Fruit fly (Drosophila melanogaster) whole organism, embryonic: ENCODE measurements around the gene CG17359.
A peak's percentile ranks its signal among the peaks of the same experiment; 100 is the strongest.

Experiments used
- Atf3 ChIP-seq: fragments of 200-800 bp; sonication (Bioruptor generic); optimal IDR thresholded peaks from 3 replicates; lab custom pipeline; 2016; ENCODE audit warnings: missing biosample characterization, missing genetic modification characterization
- CG10321 ChIP-seq: fragments of 200-800 bp; sonication (Bioruptor generic); IDR thresholded peaks from 2 replicates; pipeline ENCODE4 v1.3.6; 2022; ENCODE audit warnings: missing biosample characterization, missing genetic modification characterization
- CG11456 ChIP-seq: fragments of 200-800 bp; sonication (Bioruptor generic); IDR thresholded peaks from 3 replicates; pipeline ENCODE4 v1.3.6; 2022; ENCODE audit warnings: missing biosample characterization, missing genetic modification characterization
- CG12219 ChIP-seq: fragments of 200-800 bp; sonication (Bioruptor generic); optimal IDR thresholded peaks from 3 replicates; lab custom pipeline; 2018; ENCODE audit warnings: missing biosample characterization, mild to moderate bottlenecking, missing genetic modification characterization
- CG12659 ChIP-seq: fragments of 200-800 bp; sonication (Bioruptor generic); optimal IDR thresholded peaks from 3 replicates; lab custom pipeline; 2017; ENCODE audit warnings: mild to moderate bottlenecking, missing biosample characterization, missing genetic modification reagents, missing genetic modification characterization
- CG15514 ChIP-seq: fragments of 200-800 bp; sonication (Bioruptor generic); optimal IDR thresholded peaks from 3 replicates; lab custom pipeline; 2017; ENCODE audit warnings: missing biosample characterization, missing genetic modification characterization, mild to moderate bottlenecking, moderate library complexity, missing genetic modification reagents
- CG1602 ChIP-seq: fragments of 200-800 bp; sonication (Bioruptor generic); optimal IDR thresholded peaks from 3 replicates; lab custom pipeline; 2016; ENCODE audit warnings: missing biosample characterization, missing genetic modification characterization
- CG17568 ChIP-seq: fragments of 200-800 bp; sonication (Bioruptor generic); optimal IDR thresholded peaks from 2 replicates; lab custom pipeline; 2018; ENCODE audit warnings: missing biosample characterization, mild to moderate bottlenecking, missing genetic modification characterization, moderate library complexity
- CG18262 ChIP-seq: fragments of 200-800 bp; optimal IDR thresholded peaks from 3 replicates; lab custom pipeline; 2019; ENCODE audit warnings: missing biosample characterization, mild to moderate bottlenecking, missing genetic modification characterization, moderate library complexity
- CG18599 ChIP-seq: fragments of 200-800 bp; sonication (Bioruptor generic); optimal IDR thresholded peaks from 3 replicates; lab custom pipeline; 2017; ENCODE audit warnings: missing biosample characterization, missing genetic modification characterization, mild to moderate bottlenecking, moderate library complexity, missing genetic modification reagents
- CG18619 ChIP-seq: fragments of 200-800 bp; sonication (Bioruptor generic); optimal IDR thresholded peaks from 3 replicates; lab custom pipeline; 2017; ENCODE audit warnings: missing biosample characterization, mild to moderate bottlenecking, missing genetic modification characterization
- CG32532 ChIP-seq: fragments of 200-800 bp; sonication (Bioruptor generic); IDR thresholded peaks from 2 replicates; pipeline ENCODE4 v1.3.6; 2022; ENCODE audit warnings: missing biosample characterization, missing genetic modification characterization
- CG3281 ChIP-seq: fragments of 200-800 bp; sonication (Bioruptor generic); optimal IDR thresholded peaks from 3 replicates; lab custom pipeline; 2017; ENCODE audit warnings: missing biosample characterization, mild to moderate bottlenecking, missing genetic modification characterization
- CG3726 ChIP-seq: fragments of 200-800 bp; sonication (Bioruptor generic); IDR thresholded peaks from 3 replicates; pipeline ENCODE4, ENCODE4 v1.3.6; 2022; ENCODE audit warnings: missing biosample characterization, missing genetic modification characterization
- CG3847 ChIP-seq: fragments of 200-800 bp; sonication (Bioruptor generic); IDR thresholded peaks from 2 replicates; pipeline ENCODE4 v1.3.6; 2022; ENCODE audit warnings: missing biosample characterization, missing genetic modification characterization
- CG4360 ChIP-seq: fragments of 200-800 bp; sonication (Bioruptor generic); IDR thresholded peaks from 2 replicates; pipeline ENCODE4 v1.3.6; 2022; ENCODE audit warnings: missing biosample characterization, missing genetic modification characterization
- CG4617 ChIP-seq: fragments of 200-800 bp; sonication (Bioruptor generic); optimal IDR thresholded peaks from 3 replicates; lab custom pipeline; 2016; ENCODE audit warnings: missing biosample characterization, missing genetic modification characterization, borderline replicate concordance
- CG4820 ChIP-seq: fragments of 200-800 bp; sonication (Bioruptor generic); optimal IDR thresholded peaks from 3 replicates; lab custom pipeline; 2016; ENCODE audit warnings: missing biosample characterization, missing genetic modification characterization
- CG6689 ChIP-seq: fragments of 200-800 bp; sonication (Bioruptor generic); IDR thresholded peaks from 2 replicates; pipeline ENCODE4 v1.3.6; 2022; ENCODE audit warnings: missing biosample characterization, missing genetic modification characterization
- CG7786 ChIP-seq: fragments of 200-800 bp; sonication (Bioruptor generic); optimal IDR thresholded peaks from 2 replicates; lab custom pipeline; 2016; ENCODE audit warnings: missing biosample characterization, missing genetic modification characterization
- CG7839 ChIP-seq: fragments of 200-800 bp; sonication (Bioruptor generic); optimal IDR thresholded peaks from 3 replicates; lab custom pipeline; 2018; ENCODE audit warnings: missing biosample characterization, mild to moderate bottlenecking, missing genetic modification characterization, moderate library complexity
- CG8944 ChIP-seq: fragments of 200-800 bp; sonication (Bioruptor generic); optimal IDR thresholded peaks from 3 replicates; lab custom pipeline; 2016; ENCODE audit warnings: missing biosample characterization, missing genetic modification characterization
- CG9932 ChIP-seq: fragments of 200-800 bp; sonication (Bioruptor generic); IDR thresholded peaks from 2 replicates; pipeline ENCODE4 v1.3.6; 2022; ENCODE audit warnings: missing biosample characterization, missing genetic modification characterization
- Dbx ChIP-seq: fragments of 200-800 bp; sonication (Bioruptor generic); IDR thresholded peaks from 3 replicates; pipeline ENCODE4 v1.3.6; 2022; ENCODE audit warnings: missing biosample characterization, missing genetic modification characterization
- Dfd ChIP-seq, 2 experiments: fragments of >200 bp; optimal IDR thresholded peaks; 2 replicates each; lab custom pipeline; 2017; ENCODE audit warnings: missing biosample characterization in 2 of 2, missing genetic modification characterization in 2 of 2
- Drgx ChIP-seq: fragments of 200-800 bp; sonication (Bioruptor generic); IDR thresholded peaks from 2 replicates; pipeline ENCODE4 v1.3.6; 2022; ENCODE audit warnings: missing biosample characterization, missing genetic modification characterization
- Lpt ChIP-seq: fragments of >200 bp; optimal IDR thresholded peaks from 2 replicates; lab custom pipeline; 2018; ENCODE audit warnings: missing biosample characterization, missing genetic modification characterization
- Mes4 ChIP-seq: fragments of 200-800 bp; sonication (Bioruptor generic); optimal IDR thresholded peaks from 2 replicates; lab custom pipeline; 2016; ENCODE audit warnings: missing biosample characterization, missing genetic modification characterization
- Opbp ChIP-seq: fragments of 200-800 bp; sonication (Bioruptor generic); IDR thresholded peaks from 3 replicates; pipeline ENCODE4 v1.3.6; 2022; ENCODE audit warnings: missing biosample characterization, missing genetic modification characterization; ENCODE audit not compliant: partially characterized antibody
- Sin3A ChIP-seq: fragments of >200 bp; optimal IDR thresholded peaks from 2 replicates; lab custom pipeline; 2018
- Six4 ChIP-seq: fragments of 200-800 bp; sonication (Bioruptor generic); optimal IDR thresholded peaks from 2 replicates; lab custom pipeline; 2016; ENCODE audit warnings: missing biosample characterization, missing genetic modification characterization
- amos ChIP-seq: fragments of 200-800 bp; sonication (Bioruptor generic); IDR thresholded peaks from 2 replicates; pipeline ENCODE4 v1.3.6; 2022; ENCODE audit warnings: missing biosample characterization, missing genetic modification characterization; ENCODE audit not compliant: partially characterized antibody
- ap ChIP-seq: fragments of 200-800 bp; sonication (Bioruptor generic); IDR thresholded peaks from 2 replicates; pipeline ENCODE4 v1.3.6; 2022; ENCODE audit warnings: missing biosample characterization, missing genetic modification characterization
- da ChIP-seq: fragments of 200-800 bp; sonication (Bioruptor generic); optimal IDR thresholded peaks from 2 replicates; lab custom pipeline; 2016; ENCODE audit warnings: missing biosample characterization, missing genetic modification characterization
- fd102C ChIP-seq: fragments of 200-800 bp; sonication (Bioruptor generic); optimal IDR thresholded peaks from 2 replicates; lab custom pipeline; 2018; ENCODE audit warnings: missing biosample characterization, mild to moderate bottlenecking, missing genetic modification characterization, moderate library complexity
- fu2 ChIP-seq: fragments of 200-800 bp; sonication (Bioruptor generic); optimal IDR thresholded peaks from 2 replicates; lab custom pipeline; 2016; ENCODE audit warnings: missing biosample characterization, missing genetic modification characterization
- gt ChIP-seq: fragments of 200-800 bp; sonication (Bioruptor generic); IDR thresholded peaks from 2 replicates; pipeline ENCODE4 v1.3.6; 2022; ENCODE audit warnings: missing biosample characterization, missing genetic modification characterization
- hb ChIP-seq: fragments of 200-800 bp; sonication (Bioruptor generic); IDR thresholded peaks from 3 replicates; pipeline ENCODE4 v1.3.6; 2022; ENCODE audit warnings: missing biosample characterization, missing genetic modification characterization; ENCODE audit not compliant: partially characterized antibody
- insv ChIP-seq, 2 experiments: fragments of 200-800 bp; sonication (Bioruptor generic); optimal IDR thresholded peaks; 3 replicates each; lab custom pipeline; 2016 to 2018; ENCODE audit warnings: missing biosample characterization in 2 of 2, missing genetic modification characterization in 2 of 2
- kah ChIP-seq: fragments of 200-800 bp; sonication (Bioruptor generic); optimal IDR thresholded peaks from 2 replicates; lab custom pipeline; 2018; ENCODE audit warnings: missing biosample characterization, mild to moderate bottlenecking, missing genetic modification characterization
- kay ChIP-seq: fragments of 200-800 bp; sonication (Bioruptor generic); optimal IDR thresholded peaks from 2 replicates; lab custom pipeline; 2016; ENCODE audit warnings: missing biosample characterization, missing genetic modification characterization
- mam ChIP-seq: fragments of 200-800 bp; sonication (Bioruptor generic); optimal IDR thresholded peaks from 3 replicates; lab custom pipeline; 2016; ENCODE audit warnings: missing biosample characterization, missing genetic modification characterization
- nmo ChIP-seq: fragments of 200-800 bp; sonication (Bioruptor generic); optimal IDR thresholded peaks from 2 replicates; lab custom pipeline; 2018; ENCODE audit warnings: missing biosample characterization, mild to moderate bottlenecking, missing genetic modification characterization, moderate library complexity
- pfk ChIP-seq: fragments of 200-800 bp; sonication (Bioruptor generic); optimal IDR thresholded peaks from 2 replicates; lab custom pipeline; 2018; ENCODE audit warnings: missing biosample characterization, mild to moderate bottlenecking, missing genetic modification characterization, moderate library complexity
- phol ChIP-seq: fragments of 200-800 bp; sonication (Bioruptor generic); optimal IDR thresholded peaks from 3 replicates; lab custom pipeline; 2018; ENCODE audit warnings: missing biosample characterization, mild to moderate bottlenecking, missing genetic modification characterization, moderate library complexity
- prd ChIP-seq, 3 experiments: fragments of >200 bp in 2 of 3; fragments of 200-800 bp in 1 of 3; sonication (Bioruptor generic) in 1 of 3; optimal IDR thresholded peaks in 2 of 3; IDR thresholded peaks in 1 of 3; 2 replicates in 2 of 3; 3 replicates in 1 of 3; pipeline versions ENCODE4 v1.3.6 to Lab custom; 2017 to 2022; ENCODE audit warnings: missing biosample characterization in 1 of 3, missing genetic modification characterization in 1 of 3
- sens ChIP-seq: fragments of 200-800 bp; sonication (Bioruptor generic); peaks from one replicate; lab custom pipeline; 2016; ENCODE audit warnings: missing biosample characterization, missing genetic modification characterization
- sug ChIP-seq: fragments of 200-800 bp; optimal IDR thresholded peaks from 2 replicates; lab custom pipeline; 2019; ENCODE audit warnings: missing biosample characterization, mild to moderate bottlenecking, missing genetic modification characterization, moderate library complexity

Gene CG17359

DNA sequence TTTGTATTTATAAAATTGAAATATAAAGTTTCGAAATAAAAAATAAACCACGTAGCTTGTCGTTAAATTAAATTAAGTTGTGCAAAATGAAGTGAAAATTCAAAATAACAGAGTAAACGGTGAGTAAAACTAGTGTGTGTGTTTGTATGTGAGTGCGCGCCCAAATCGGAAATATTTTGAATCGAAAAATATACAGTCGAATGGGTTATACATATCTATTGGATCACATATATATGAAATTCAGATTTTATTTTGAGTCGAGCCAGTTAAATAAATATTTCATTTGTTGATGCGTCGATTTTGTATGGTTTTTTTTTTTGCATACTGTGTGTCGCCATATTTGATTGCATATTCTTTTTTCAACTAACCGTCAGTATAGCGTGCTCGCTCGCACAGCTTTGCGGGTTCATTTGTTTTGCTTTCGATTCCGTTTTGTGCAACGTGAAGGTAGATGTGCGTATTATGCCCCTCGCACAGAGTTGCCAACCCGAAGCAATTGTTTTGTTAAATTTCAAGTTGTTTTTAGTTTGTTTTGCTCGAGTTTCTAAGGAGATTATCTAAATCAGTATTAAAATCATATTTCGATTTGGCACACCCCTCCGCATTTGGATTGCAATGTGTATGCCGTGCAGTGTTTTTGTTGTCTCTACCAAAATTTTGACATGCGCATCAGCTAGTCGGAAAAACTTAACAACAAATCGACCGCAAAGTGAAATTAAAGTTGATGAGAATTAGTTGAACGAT is 4.4 kb upstream of the CG17359 start (continued):
- TF ChIP-seq CG3726 (GFP tag; lab: Robert Waterston, UW) (no peak), Dfd (GFP tag; optimal IDR thresholded peaks at IDR 0.05; lab: Kevin White, UChicago) (no peak), CG7786 (GFP tag; lab: Kevin White, UChicago) (no peak), CG9932 (GFP tag; lab: Robert Waterston, UW) (no peak), CG4820 (GFP tag; lab: Kevin White, UChicago) (no peak), sens (GFP tag; lab: Kevin White, UChicago) (peak; percentile 88), Drgx (GFP tag; lab: Robert Waterston, UW) (0 out of 2 replicates have a peak, but pooled peaks have one; percentile 21), CG1602 (GFP tag; lab: Kevin White, UChicago) (no peak), CG11456 (no peak), Opbp (peak; percentile 50; the same call in 2 of the 3 replicates), CG10321 (GFP tag; lab: Robert Waterston, UW) (peak; percentile 93), CG4617 (GFP tag; lab: Kevin White, UChicago) (no peak), CG32532 (GFP tag; lab: Robert Waterston, UW) (0 out of 2 replicates have a peak, but pooled peaks have one; percentile 5), CG7839 (tag; lab: Kevin White, UChicago) (peak; percentile 21), CG8944 (GFP tag; lab: Kevin White, UChicago) (no peak), sug (tag; lab: Kevin White, UChicago) (peak; percentile 21), phol (tag; lab: Kevin White, UChicago) (peak; percentile 98), gt (no peak), kah (GFP tag; lab: Kevin White, UChicago) (no peak), CG18262 (tag; lab: Kevin White, UChicago) (peak; percentile 18), CG12659 (GFP tag; lab: Kevin White, UChicago) (no peak), CG18599 (GFP tag; lab: Kevin White, UChicago) (no peak), prd (optimal IDR thresholded peaks at IDR 0.05; lab: Kevin White, UChicago) (no peak), prd (GFP tag; IDR thresholded peaks at IDR 0.05; lab: Robert Waterston, UW) (0 out of 3 replicates have a peak, but pooled peaks have one; percentile 22), Lpt (GFP tag; lab: Kevin White, UChicago) (no peak), CG17568 (GFP tag; lab: Kevin White, UChicago) (no peak), insv (GFP tag; optimal IDR thresholded peaks at IDR 0.05; lab: Kevin White, UChicago) (no peak), nmo (no peak), Dbx (GFP tag; lab: Robert Waterston, UW) (no peak), CG3281 (GFP tag; lab: Kevin White, UChicago) (peak; percentile 27), ap (no peak), CG18619 (peak; percentile 12), hb (GFP tag; lab: Robert Waterston, UW) (no peak), kay (GFP tag; lab: Kevin White, UChicago) (no peak)
- TF ChIP-seq, all 482 proteins: peak for 40

- TF ChIP-seq pfk (GFP tag; lab: Kevin White, UChicago), result no peak
- peak; percentile 57 for TF ChIP-seq CG12659 (GFP tag; lab: Kevin White, UChicago)
- TF ChIP-seq da (GFP tag; lab: Kevin White, UChicago), result no peak
- TF ChIP-seq CG4360 (GFP tag; lab: Robert Waterston, UW), result no peak
- peak; percentile 28; the same call in 1 of the 2 replicates for TF ChIP-seq amos (GFP tag; lab: Robert Waterston, UW)
- no peak for TF ChIP-seq prd (optimal IDR thresholded peaks at IDR 0.05; lab: Kevin White, UChicago)
- TF ChIP-seq prd (GFP tag; IDR thresholded peaks at IDR 0.05; lab: Robert Waterston, UW), result no peak
- TF ChIP-seq CG6689 (GFP tag; lab: Robert Waterston, UW), result no peak
- peak; percentile 54 for TF ChIP-seq CG15514
- TF ChIP-seq Six4 (GFP tag; lab: Kevin White, UChicago), result no peak
- no peak for TF ChIP-seq hb (GFP tag; lab: Robert Waterston, UW)
- no peak for TF ChIP-seq Mes4 (GFP tag; lab: Kevin White, UChicago)
- TF ChIP-seq CG12219 (GFP tag; lab: Kevin White, UChicago), result peak; percentile 9
- TF ChIP-seq fu2 (GFP tag; lab: Kevin White, UChicago), result no peak
- TF ChIP-seq mam (GFP tag; lab: Kevin White, UChicago), result no peak
- TF ChIP-seq Atf3 (GFP tag; lab: Kevin White, UChicago), result no peak
- no peak for TF ChIP-seq CG3847 (GFP tag; lab: Robert Waterston, UW)
- TF ChIP-seq Sin3A (lab: Kevin White, UChicago), result no peak
- no peak for TF ChIP-seq fd102C (GFP tag; lab: Kevin White, UChicago)
Observed at dm6 chr3L:14002524-14003135, 3.6 kb upstream of the CG17359 start.
